Fruit fly (Drosophila melanogaster): ENCODE results near the gene sfl.

DNA sequence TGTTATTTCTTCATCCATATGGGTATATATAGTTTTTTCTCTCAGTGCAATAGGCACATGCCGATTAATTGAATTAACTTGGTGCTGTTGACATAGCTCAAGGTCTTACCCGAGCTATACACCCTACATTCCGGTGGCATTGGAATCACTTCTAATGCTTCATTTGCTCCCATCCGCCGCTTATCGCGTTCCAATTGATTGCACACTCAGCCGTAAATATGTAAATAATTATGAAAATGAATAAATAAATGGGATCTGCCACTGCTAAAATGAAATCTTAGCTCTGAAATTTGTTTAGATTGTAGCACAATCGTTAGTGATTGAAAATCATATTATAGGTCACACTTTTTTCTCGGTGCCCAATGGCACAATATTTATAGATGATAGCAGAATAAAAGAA, 21.4 kb downstream of the sfl start:
- TF ChIP-seq psq (optimal IDR thresholded peaks at IDR 0.05) (no peak), CG8478 (optimal IDR thresholded peaks at IDR 0.05) (no peak), pan (optimal IDR thresholded peaks at IDR 0.05) (no peak), Dll (optimal IDR thresholded peaks at IDR 0.05) (no peak), EcR (GFP tag; optimal IDR thresholded peaks at IDR 0.05) (no peak), usp (GFP tag; optimal IDR thresholded peaks at IDR 0.05) (no peak)

All from whole organism.